Worm (Caenorhabditis elegans): ENCODE measurements around the gene Y51A2D.13.

- TF ChIP-seq F13H6.1 (tag; optimal IDR thresholded peaks at IDR 0.05): no peak
- no peak for TF ChIP-seq nhr-237 (tag; optimal IDR thresholded peaks at IDR 0.05)
- no peak for TF ChIP-seq ceh-82 (tag; optimal IDR thresholded peaks at IDR 0.05)
- TF ChIP-seq snpc-4 (tag; optimal IDR thresholded peaks at IDR 0.05): no peak
These were observed 8.1 kb downstream of the Y51A2D.13 start, which contains the start of gene Y51A2D.21 for ce11 chrV:18571533-18571932.

Measured in whole organism, L2 larva.